Worm (Caenorhabditis elegans) whole organism, early embryonic: ENCODE measurements around the gene laat-1.

Experiments
- aly-1 ChIP-seq: sonication (generic microtip); optimal IDR thresholded peaks from 2 replicates; lab custom pipeline; 2016; ENCODE audit warnings: missing genetic modification characterization, missing compliant biosample characterization
- ama-1 ChIP-seq: fragments of 150-350 bp; optimal IDR thresholded peaks from 2 replicates; lab custom pipeline; 2014
- ceh-36 ChIP-seq: sonication (generic microtip); optimal IDR thresholded peaks from 2 replicates; lab custom pipeline; 2016; ENCODE audit warnings: missing genetic modification characterization, inconsistent platforms, missing compliant biosample characterization
- hmbx-1 ChIP-seq: sonication (generic microtip); optimal IDR thresholded peaks from 2 replicates; lab custom pipeline; 2016; ENCODE audit warnings: mild to moderate bottlenecking, missing genetic modification characterization, missing compliant biosample characterization
- pes-1 ChIP-seq: fragments of 200-800 bp; sonication (Bioruptor generic); IDR thresholded peaks from 2 replicates; pipeline ENCODE4 v1.3.6; 2022; ENCODE audit warnings: missing genetic modification reagents, missing genetic modification characterization, missing compliant biosample characterization
- sea-1 ChIP-seq: fragments of 200-800 bp; sonication (Bioruptor generic); conservative IDR thresholded peaks from 2 replicates; pipeline ENCODE4 v1.3.6; 2022; ENCODE audit warnings: missing genetic modification characterization, missing compliant biosample characterization
- tbx-37 ChIP-seq: fragments of 200-800 bp; sonication (Bioruptor generic); conservative IDR thresholded peaks from 2 replicates; pipeline ENCODE4 v1.3.6; 2022; ENCODE audit warnings: missing genetic modification reagents, missing genetic modification characterization, missing compliant biosample characterization

ce11 chrII:188967-189366, 48.7 kb downstream of the laat-1 start, which contains the start of gene T01D1.5:
- TF ChIP-seq aly-1 (tag; lab: Kevin White, UChicago) (no peak), tbx-37 (GFP tag; lab: Robert Waterston, UW) (no peak), ama-1 (lab: Kevin White, UChicago) (no peak), ceh-36 (tag; lab: Kevin White, UChicago) (no peak), pes-1 (GFP tag; lab: Robert Waterston, UW) (no peak), sea-1 (GFP tag; lab: Robert Waterston, UW) (no peak), hmbx-1 (tag; lab: Kevin White, UChicago) (no peak)
